Worm (Caenorhabditis elegans) whole organism, L3 larva: ENCODE measurements around the gene str-111.

ENCODE experiments used
- ZK546.5 ChIP-seq: sonication (generic microtip); optimal IDR thresholded peaks from 2 replicates; lab custom pipeline; 2017; ENCODE audit warnings: missing biosample characterization, missing genetic modification characterization
- egl-27 ChIP-seq: sonication (generic microtip); optimal IDR thresholded peaks from 4 replicates; lab custom pipeline; 2017; ENCODE audit warnings: missing biosample characterization, missing genetic modification reagents, missing genetic modification characterization
- egl-5 ChIP-seq: fragments of 150-350 bp; optimal IDR thresholded peaks from 2 replicates; lab custom pipeline; 2017; ENCODE audit warnings: missing biosample characterization, missing genetic modification reagents, missing genetic modification characterization, inconsistent platforms
- mml-1 ChIP-seq: fragments of 150-350 bp; sonication (generic microtip); optimal IDR thresholded peaks from 3 replicates; lab custom pipeline; 2014; ENCODE audit warnings: missing biosample characterization, missing genetic modification characterization
- nfya-1 ChIP-seq: sonication (generic microtip); optimal IDR thresholded peaks from 2 replicates; lab custom pipeline; 2017; ENCODE audit warnings: missing genetic modification characterization, mild to moderate bottlenecking, missing compliant biosample characterization, antibody characterized with exemption, moderate library complexity; ENCODE audit not compliant: insufficient read depth
- nhr-237 ChIP-seq: fragments of 150-350 bp; optimal IDR thresholded peaks from 2 replicates; lab custom pipeline; 2014; ENCODE audit warnings: missing biosample characterization, missing genetic modification characterization
- nhr-25 ChIP-seq: sonication (generic microtip); optimal IDR thresholded peaks from 2 replicates; lab custom pipeline; 2017; ENCODE audit warnings: missing biosample characterization, missing genetic modification characterization
- nhr-28 ChIP-seq: fragments of 150-350 bp; optimal IDR thresholded peaks from 2 replicates; lab custom pipeline; 2014; ENCODE audit warnings: missing biosample characterization, missing genetic modification characterization
- nhr-76 ChIP-seq: fragments of 150-350 bp; sonication (generic microtip); optimal IDR thresholded peaks from 5 replicates; lab custom pipeline; 2014; ENCODE audit warnings: missing biosample characterization, missing genetic modification characterization
- ztf-4 ChIP-seq: fragments of 150-350 bp; optimal IDR thresholded peaks from 2 replicates; lab custom pipeline; 2014; ENCODE audit warnings: missing biosample characterization, missing genetic modification characterization

ce11 chrV:16169026-16169425, at the start of gene str-111:
- TF ChIP-seq egl-27 (tag; lab: Kevin White, UChicago) (no peak), nfya-1 (tag; lab: Kevin White, UChicago) (no peak), nhr-28 (tag; lab: Kevin White, UChicago) (no peak), nhr-237 (tag; lab: Kevin White, UChicago) (no peak), egl-5 (tag; lab: Kevin White, UChicago) (no peak), ztf-4 (tag; lab: Kevin White, UChicago) (no peak), nhr-25 (tag; lab: Kevin White, UChicago) (no peak), ZK546.5 (tag; lab: Kevin White, UChicago) (no peak), nhr-76 (tag; lab: Kevin White, UChicago) (no peak), mml-1 (tag; lab: Kevin White, UChicago) (no peak)
